Fruit fly (Drosophila melanogaster): ENCODE measurements around the gene Ran.

The Ran gene

DNA sequence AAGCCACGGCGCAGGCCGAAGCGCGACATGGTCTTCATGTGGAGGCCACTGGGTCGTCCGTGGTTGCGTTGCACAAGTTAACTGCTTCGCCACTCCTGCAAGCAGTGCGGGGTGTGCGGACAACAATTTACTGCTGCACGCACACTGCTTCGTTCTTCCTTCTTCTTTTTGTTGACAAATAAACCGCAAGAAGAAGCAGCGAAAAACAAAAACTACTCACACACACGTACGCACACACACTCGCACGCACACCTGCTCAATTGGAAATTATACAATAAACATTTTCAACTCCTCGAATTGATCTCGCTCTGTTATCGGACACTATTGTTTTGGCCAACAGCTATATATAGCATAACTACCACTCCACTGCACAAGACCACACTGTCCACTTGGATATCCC lies 25.0 kb downstream of the Ran start (continued):
- TF ChIP-seq CG5245 (GFP tag; optimal IDR thresholded peaks at IDR 0.05), result no peak
- peak; percentile 42 for TF ChIP-seq Med (GFP tag)
- TF ChIP-seq CG18011 (GFP tag; optimal IDR thresholded peaks at IDR 0.05), result peak; percentile 45
- TF ChIP-seq CG14014 (GFP tag; IDR thresholded peaks at IDR 0.05), result no peak
- TF ChIP-seq Pdp1 (GFP tag; optimal IDR thresholded peaks at IDR 0.05), result peak in 1 of 2 experiments; percentile 76
- no peak for TF ChIP-seq CG7556 (GFP tag; optimal IDR thresholded peaks at IDR 0.05)
- TF ChIP-seq CG13624 (GFP tag; optimal IDR thresholded peaks at IDR 0.05), result no peak
- no peak for TF ChIP-seq otp (GFP tag; IDR thresholded peaks at IDR 0.05)
- no peak for TF ChIP-seq CG18599 (GFP tag; optimal IDR thresholded peaks at IDR 0.05)
- TF ChIP-seq D19B (GFP tag; optimal IDR thresholded peaks at IDR 0.05), result no peak
- no peak for TF ChIP-seq CG6854 (GFP tag; optimal IDR thresholded peaks at IDR 0.05)
- peak; percentile 28 for TF ChIP-seq CG8924 (tag; optimal IDR thresholded peaks at IDR 0.05)
- TF ChIP-seq inv (GFP tag; IDR thresholded peaks at IDR 0.05; ENCODE audit: partially characterized antibody), result no peak
- TF ChIP-seq jing (GFP tag; optimal IDR thresholded peaks at IDR 0.05), result no peak
- TF ChIP-seq CG12744 (GFP tag; optimal IDR thresholded peaks at IDR 0.05), result no peak
- peak; percentile 50 for TF ChIP-seq CG15479 (GFP tag; optimal IDR thresholded peaks at IDR 0.05)
- TF ChIP-seq Hr3 (GFP tag; optimal IDR thresholded peaks at IDR 0.05), result no peak
- peak; percentile 90 for TF ChIP-seq Elba2 (GFP tag; optimal IDR thresholded peaks at IDR 0.05)
- no peak for TF ChIP-seq CG4360 (GFP tag; IDR thresholded peaks at IDR 0.05)
- TF ChIP-seq CG31365 (tag; optimal IDR thresholded peaks at IDR 0.05), result peak; percentile 97
- TF ChIP-seq zen2 (GFP tag; IDR thresholded peaks at IDR 0.05; ENCODE audit: partially characterized antibody), result no peak
- no peak for TF ChIP-seq wor (GFP tag; IDR thresholded peaks at IDR 0.05)

DNA sequence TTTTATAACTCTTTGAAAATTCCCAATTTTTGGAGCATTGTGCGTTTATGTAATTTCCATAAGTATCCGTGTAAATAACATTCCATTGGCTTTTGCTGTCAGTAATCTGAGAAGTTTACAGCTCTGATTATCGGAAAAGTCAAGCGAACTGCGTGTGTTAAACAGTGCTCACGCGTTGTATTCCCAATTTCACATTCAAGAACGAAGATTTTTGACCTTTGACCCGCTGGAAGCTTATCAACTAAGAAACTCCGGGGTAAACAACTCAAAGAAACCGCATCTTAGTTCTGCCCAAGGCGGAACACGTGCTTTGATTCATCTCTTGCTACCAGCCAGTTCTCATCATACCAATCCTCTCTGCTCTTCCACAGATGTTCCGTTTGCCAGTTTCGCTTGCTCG lies 38.8 kb downstream of the Ran start:
- TF ChIP-seq Hr78 (GFP tag; optimal IDR thresholded peaks at IDR 0.05) (peak in 1 of 2 experiments; percentile 51), Sox102F (GFP tag; optimal IDR thresholded peaks at IDR 0.05) (no peak), CG31224 (GFP tag; IDR thresholded peaks at IDR 0.05) (no peak)

DNA sequence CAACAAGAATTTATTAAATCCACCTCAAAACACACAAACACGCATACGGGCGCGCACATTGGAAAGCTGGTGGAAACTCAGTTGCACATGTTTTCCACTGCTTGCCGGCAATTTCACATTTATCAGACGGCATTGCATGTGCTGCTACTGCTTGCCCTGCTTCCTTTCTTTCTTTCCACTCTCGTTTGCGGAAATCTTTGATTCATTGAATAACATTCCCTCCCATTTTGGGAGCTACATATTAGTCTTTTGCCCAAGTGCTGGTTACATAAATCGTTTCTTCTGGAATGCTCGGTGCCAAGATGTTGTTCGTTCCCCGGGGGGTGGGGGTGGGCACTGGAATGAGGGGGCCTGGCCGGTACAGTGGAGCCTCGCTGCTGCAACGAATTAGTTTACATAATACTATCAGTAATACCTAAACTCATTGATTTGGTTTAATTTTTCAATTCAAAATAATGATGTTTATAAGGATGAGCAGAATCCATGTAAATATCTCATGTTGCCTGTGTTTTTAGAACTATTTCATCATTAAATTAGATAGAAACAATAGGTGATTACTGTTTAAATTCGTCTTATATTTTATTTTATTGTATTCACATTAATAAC lies 39.6 kb downstream of the Ran start:
- TF ChIP-seq croc (GFP tag; conservative IDR thresholded peaks at IDR 0.05), result no peak
- TF ChIP-seq CG11560 (tag; IDR thresholded peaks at IDR 0.05), result no peak
- no peak for TF ChIP-seq NC2β (GFP tag; optimal IDR thresholded peaks at IDR 0.05)
- no peak for TF ChIP-seq eyg (GFP tag; optimal IDR thresholded peaks at IDR 0.05)
- TF ChIP-seq ash1 (GFP tag; optimal IDR thresholded peaks at IDR 0.05), result no peak
- no peak for TF ChIP-seq CG4360 (GFP tag; IDR thresholded peaks at IDR 0.05)
- no peak for TF ChIP-seq tio (GFP tag; optimal IDR thresholded peaks at IDR 0.05)
- TF ChIP-seq Sox102F (GFP tag; optimal IDR thresholded peaks at IDR 0.05), result no peak
- TF ChIP-seq lab (GFP tag; optimal IDR thresholded peaks at IDR 0.05), result no peak
- no peak for TF ChIP-seq Nf-YC (tag; optimal IDR thresholded peaks at IDR 0.05)
- TF ChIP-seq sr (GFP tag; IDR thresholded peaks at IDR 0.05), result no peak
- no peak for TF ChIP-seq CG7372 (GFP tag; IDR thresholded peaks at IDR 0.05)
- TF ChIP-seq sqz (GFP tag; optimal IDR thresholded peaks at IDR 0.05), result no peak
- TF ChIP-seq CG8478 (optimal IDR thresholded peaks at IDR 0.05), result no peak
- no peak for TF ChIP-seq CG14860 (GFP tag; IDR thresholded peaks at IDR 0.05; ENCODE audit: partially characterized antibody)
- TF ChIP-seq Taf1 (GFP tag; IDR thresholded peaks at IDR 0.05), result no peak
- TF ChIP-seq grn (GFP tag; optimal IDR thresholded peaks at IDR 0.05), result no peak
- TF ChIP-seq CG6689 (GFP tag; IDR thresholded peaks at IDR 0.05), result no peak
- TF ChIP-seq CG34422 (GFP tag; IDR thresholded peaks at IDR 0.05), result peak; percentile 74; the same call in 2 of the 3 replicates
- no peak for TF ChIP-seq H15 (GFP tag; IDR thresholded peaks at IDR 0.05)
- no peak for TF ChIP-seq tll (GFP tag; optimal IDR thresholded peaks at IDR 0.05)
- no peak for TF ChIP-seq Hand (GFP tag; optimal IDR thresholded peaks at IDR 0.05)
- TF ChIP-seq CG15696 (tag; optimal IDR thresholded peaks at IDR 0.05), result no peak
- TF ChIP-seq en (GFP tag; optimal IDR thresholded peaks at IDR 0.05), result no peak
- TF ChIP-seq CoRest (tag; optimal IDR thresholded peaks at IDR 0.05), result peak; percentile 9
- peak; percentile 23; the same call in 1 of the 3 replicates for TF ChIP-seq tgo (GFP tag; IDR thresholded peaks at IDR 0.05)

Data from whole organism, embryonic.